Worm (Caenorhabditis elegans) whole organism, L3 larva: ENCODE data around the gene dao-3.

ENCODE experiments used
- lin-15B ChIP-seq: fragments of 150-350 bp; optimal IDR thresholded peaks from 2 replicates; lab custom pipeline; 2014; ENCODE audit warnings: missing biosample characterization, missing genetic modification characterization
- nhr-12 ChIP-seq: fragments of 150-350 bp; optimal IDR thresholded peaks from 2 replicates; lab custom pipeline; 2014; ENCODE audit warnings: missing biosample characterization, missing genetic modification characterization
- nhr-76 ChIP-seq: fragments of 150-350 bp; sonication (generic microtip); optimal IDR thresholded peaks from 5 replicates; lab custom pipeline; 2014; ENCODE audit warnings: missing biosample characterization, missing genetic modification characterization
- pqm-1 ChIP-seq: fragments of 150-350 bp; optimal IDR thresholded peaks from 2 replicates; lab custom pipeline; 2017; ENCODE audit warnings: missing biosample characterization, missing genetic modification characterization, inconsistent platforms
- snpc-4 ChIP-seq: fragments of 150-350 bp; optimal IDR thresholded peaks from 2 replicates; lab custom pipeline; 2014; ENCODE audit warnings: missing biosample characterization, missing genetic modification characterization
- tbx-2 ChIP-seq: sonication (generic microtip); optimal IDR thresholded peaks from 2 replicates; lab custom pipeline; 2016; ENCODE audit warnings: mild to moderate bottlenecking, missing genetic modification characterization, missing compliant biosample characterization
- zag-1 ChIP-seq: fragments of 150-350 bp; optimal IDR thresholded peaks from 2 replicates; lab custom pipeline; 2014; ENCODE audit warnings: missing biosample characterization, missing genetic modification characterization

DNA sequence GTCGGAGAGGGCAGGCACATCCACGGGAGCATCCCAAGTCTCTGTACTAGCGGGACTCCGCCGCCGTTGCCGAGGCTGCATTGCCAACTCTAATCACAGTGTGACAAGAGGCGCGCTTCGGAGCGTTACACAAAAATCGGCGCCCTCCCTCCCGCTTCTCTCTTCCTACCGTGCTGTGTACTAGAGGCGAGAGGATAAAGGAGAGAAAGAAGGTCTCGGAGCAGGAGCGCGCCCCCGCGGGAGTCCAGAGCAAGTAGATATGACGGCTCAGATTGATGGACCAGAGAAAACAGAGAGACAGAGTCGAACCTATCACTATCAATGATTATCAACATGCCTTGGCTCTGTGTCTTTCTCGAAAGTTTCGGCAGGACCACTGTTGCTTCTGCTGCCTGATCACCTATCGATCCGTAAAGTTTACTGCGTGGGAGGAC is 33.3 kb downstream of the dao-3 start:
- no peak for TF ChIP-seq zag-1
- TF ChIP-seq nhr-76 (tag; lab: Kevin White, UChicago), result no peak
- TF ChIP-seq pqm-1 (tag; lab: Kevin White, UChicago), result no peak
- TF ChIP-seq snpc-4, result no peak
- no peak for TF ChIP-seq nhr-12 (tag; lab: Kevin White, UChicago)
- no peak for TF ChIP-seq lin-15B
- no peak for TF ChIP-seq tbx-2 (tag; lab: Kevin White, UChicago)
